Worm (Caenorhabditis elegans) whole organism, L4/young adult: ENCODE data around the gene Y47D7A.19.

Experiments
- W03F9.2 ChIP-seq: fragments of 150-350 bp; optimal IDR thresholded peaks from 2 replicates; lab custom pipeline; 2014; ENCODE audit warnings: missing biosample characterization, missing genetic modification characterization
- dao-5 ChIP-seq: sonication (generic microtip); optimal IDR thresholded peaks from 2 replicates; lab custom pipeline; 2016; ENCODE audit warnings: missing genotype, missing genetic modification characterization, moderate library complexity, missing compliant biosample characterization

ce11 chrV:4377622-4378021 lies 46.5 kb upstream of the Y47D7A.19 start, which contains the start of gene F32D1.8:
- TF ChIP-seq dao-5, result no peak
- no peak for TF ChIP-seq W03F9.2 (tag; lab: Kevin White, UChicago)
